Fruit fly (Drosophila melanogaster) whole organism, embryonic: Measurements from ENCODE around the gene Tgt.

ENCODE experiments used
- Atf3 ChIP-seq: fragments of 200-800 bp; sonication (Bioruptor generic); optimal IDR thresholded peaks from 3 replicates; lab custom pipeline; 2016; ENCODE audit warnings: missing biosample characterization, missing genetic modification characterization
- Blimp-1 ChIP-seq: fragments of 200-800 bp; sonication (Bioruptor generic); optimal IDR thresholded peaks from 3 replicates; lab custom pipeline; 2018; ENCODE audit warnings: missing biosample characterization, missing genetic modification characterization, mild to moderate bottlenecking, moderate library complexity, missing genetic modification reagents
- CG10267 ChIP-seq: fragments of 200-800 bp; sonication (Bioruptor generic); optimal IDR thresholded peaks from 2 replicates; lab custom pipeline; 2018; ENCODE audit warnings: missing biosample characterization, mild to moderate bottlenecking, missing genetic modification characterization, moderate library complexity
- CG10431 ChIP-seq: fragments of 200-800 bp; sonication (Bioruptor generic); optimal IDR thresholded peaks from 3 replicates; lab custom pipeline; 2018; ENCODE audit warnings: missing biosample characterization, mild to moderate bottlenecking, missing genetic modification characterization
- CG13775 ChIP-seq: fragments of 200-800 bp; sonication (Bioruptor generic); optimal IDR thresholded peaks from 3 replicates; lab custom pipeline; 2017; ENCODE audit warnings: missing biosample characterization, mild to moderate bottlenecking, missing genetic modification characterization
- CG14860 ChIP-seq: fragments of 200-800 bp; sonication (Bioruptor generic); IDR thresholded peaks from 3 replicates; pipeline ENCODE4 v1.3.6; 2022; ENCODE audit warnings: missing biosample characterization, missing genetic modification characterization; ENCODE audit not compliant: partially characterized antibody
- CG17612 ChIP-seq: fragments of 200-800 bp; sonication (Bioruptor generic); IDR thresholded peaks from 2 replicates; pipeline ENCODE4 v1.3.6; 2022; ENCODE audit warnings: missing biosample characterization, missing genetic modification characterization
- CG18476 ChIP-seq: fragments of 200-800 bp; sonication (Bioruptor generic); optimal IDR thresholded peaks from 2 replicates; lab custom pipeline; 2016; ENCODE audit warnings: missing biosample characterization, mild to moderate bottlenecking, missing genetic modification characterization
- CG3065 ChIP-seq: fragments of 200-800 bp; sonication (Bioruptor generic); optimal IDR thresholded peaks from 2 replicates; lab custom pipeline; 2016; ENCODE audit warnings: missing biosample characterization, missing genetic modification characterization
- CG3163 ChIP-seq: fragments of 200-800 bp; sonication (Bioruptor generic); optimal IDR thresholded peaks from 3 replicates; lab custom pipeline; 2016; ENCODE audit warnings: missing biosample characterization, missing genetic modification characterization
- CG3407 ChIP-seq: fragments of 200-800 bp; sonication (Bioruptor generic); optimal IDR thresholded peaks from 2 replicates; lab custom pipeline; 2018; ENCODE audit warnings: missing biosample characterization, mild to moderate bottlenecking, missing genetic modification characterization
- CG3726 ChIP-seq: fragments of 200-800 bp; sonication (Bioruptor generic); IDR thresholded peaks from 3 replicates; pipeline ENCODE4, ENCODE4 v1.3.6; 2022; ENCODE audit warnings: missing biosample characterization, missing genetic modification characterization
- CG43689 ChIP-seq: fragments of 200-800 bp; sonication (Bioruptor generic); IDR thresholded peaks from 2 replicates; pipeline ENCODE4 v1.3.6; 2022; ENCODE audit warnings: missing biosample characterization, missing genetic modification characterization
- CG4854 ChIP-seq: fragments of 200-800 bp; sonication (Bioruptor generic); optimal IDR thresholded peaks from 2 replicates; lab custom pipeline; 2016; ENCODE audit warnings: missing biosample characterization, missing genetic modification characterization, inconsistent platforms
- CG6654 ChIP-seq: fragments of 200-800 bp; sonication (Bioruptor generic); optimal IDR thresholded peaks from 2 replicates; lab custom pipeline; 2017; ENCODE audit warnings: missing biosample characterization, mild to moderate bottlenecking, missing genetic modification characterization
- CG7271 ChIP-seq: fragments of 200-800 bp; sonication (Bioruptor generic); optimal IDR thresholded peaks from 2 replicates; lab custom pipeline; 2018; ENCODE audit warnings: missing biosample characterization, mild to moderate bottlenecking, missing genetic modification characterization, moderate library complexity
- CG8478 ChIP-seq: fragments of >200 bp; optimal IDR thresholded peaks from 2 replicates; lab custom pipeline; 2018
- CG9437 ChIP-seq: fragments of 200-800 bp; sonication (Bioruptor generic); optimal IDR thresholded peaks from 2 replicates; lab custom pipeline; 2018; ENCODE audit warnings: missing biosample characterization, mild to moderate bottlenecking, missing genetic modification characterization
- CHES-1-like ChIP-seq: fragments of 200-800 bp; sonication (Bioruptor generic); optimal IDR thresholded peaks from 2 replicates; lab custom pipeline; 2016; ENCODE audit warnings: missing biosample characterization, missing genetic modification characterization
- D19A ChIP-seq: fragments of 200-800 bp; optimal IDR thresholded peaks from 3 replicates; lab custom pipeline; 2019; ENCODE audit warnings: missing biosample characterization, mild to moderate bottlenecking, missing genetic modification characterization, moderate library complexity
- Doc2 ChIP-seq: fragments of 200-800 bp; sonication (Bioruptor generic); IDR thresholded peaks from 2 replicates; pipeline ENCODE4 v1.3.6; 2022; ENCODE audit warnings: missing biosample characterization, missing genetic modification characterization
- Ets97D ChIP-seq: fragments of 200-800 bp; sonication (Bioruptor generic); optimal IDR thresholded peaks from 3 replicates; lab custom pipeline; 2016; ENCODE audit warnings: missing biosample characterization, missing genetic modification characterization
- HmgD ChIP-seq: fragments of 200-800 bp; sonication (Bioruptor generic); optimal IDR thresholded peaks from 3 replicates; lab custom pipeline; 2016; ENCODE audit warnings: missing biosample characterization, missing genetic modification characterization
- Lim3 ChIP-seq: fragments of 200-800 bp; sonication (Bioruptor generic); IDR thresholded peaks from 2 replicates; pipeline ENCODE4 v1.3.6; 2022; ENCODE audit warnings: missing biosample characterization, missing genetic modification characterization
- NC2α ChIP-seq: fragments of 200-800 bp; sonication (Bioruptor generic); optimal IDR thresholded peaks from 2 replicates; lab custom pipeline; 2016; ENCODE audit warnings: missing biosample characterization, missing genetic modification characterization
- Oli ChIP-seq: fragments of 200-800 bp; sonication (Bioruptor generic); optimal IDR thresholded peaks from 2 replicates; lab custom pipeline; 2018; ENCODE audit warnings: missing biosample characterization, mild to moderate bottlenecking, missing genetic modification characterization, moderate library complexity
- Scr ChIP-seq: fragments of 200-800 bp; sonication (Bioruptor generic); IDR thresholded peaks from 2 replicates; pipeline ENCODE4 v1.3.6; 2022; ENCODE audit warnings: missing biosample characterization, missing genetic modification characterization; ENCODE audit not compliant: partially characterized antibody
- Sry-δ ChIP-seq: fragments of 200-800 bp; sonication (Bioruptor generic); optimal IDR thresholded peaks from 2 replicates; lab custom pipeline; 2016; ENCODE audit warnings: missing biosample characterization, missing genetic modification characterization
- Stat92E ChIP-seq, 3 experiments: fragments of >200 bp in 2 of 3; fragments of 200-800 bp in 1 of 3; sonication (Bioruptor generic) in 1 of 3; optimal IDR thresholded peaks; 2 replicates each; lab custom pipeline; 2017 to 2019; ENCODE audit warnings: missing biosample characterization in 3 of 3, missing genetic modification characterization in 3 of 3, mild to moderate bottlenecking in 1 of 3, moderate library complexity in 1 of 3
- Xbp1 ChIP-seq: fragments of 200-800 bp; sonication (Bioruptor generic); optimal IDR thresholded peaks from 3 replicates; lab custom pipeline; 2016; ENCODE audit warnings: missing biosample characterization, mild to moderate bottlenecking, missing genetic modification characterization
- ash1 ChIP-seq: fragments of 200-800 bp; sonication (Bioruptor generic); optimal IDR thresholded peaks from 2 replicates; lab custom pipeline; 2018; ENCODE audit warnings: missing biosample characterization, mild to moderate bottlenecking, missing genetic modification characterization
- bcd ChIP-seq: fragments of 200-800 bp; sonication (Bioruptor generic); optimal IDR thresholded peaks from 2 replicates; lab custom pipeline; 2017; ENCODE audit warnings: missing biosample characterization, mild to moderate bottlenecking, missing genetic modification characterization
- br ChIP-seq: fragments of >200 bp; optimal IDR thresholded peaks from 2 replicates; lab custom pipeline; 2017
- cato ChIP-seq: fragments of 200-800 bp; sonication (Bioruptor generic); optimal IDR thresholded peaks from 2 replicates; lab custom pipeline; 2016; ENCODE audit warnings: missing biosample characterization, missing genetic modification characterization, borderline replicate concordance
- chif ChIP-seq, 2 experiments: fragments of 200-800 bp; sonication (Bioruptor generic); optimal IDR thresholded peaks; 3 replicates each; lab custom pipeline; 2016; ENCODE audit warnings: missing biosample characterization in 2 of 2, missing genetic modification characterization in 2 of 2
- corto ChIP-seq: fragments of 200-800 bp; sonication (Bioruptor generic); optimal IDR thresholded peaks from 2 replicates; lab custom pipeline; 2016; ENCODE audit warnings: missing biosample characterization, mild to moderate bottlenecking, missing genetic modification characterization, moderate library complexity
- crp ChIP-seq, 2 experiments: fragments of 200-800 bp; sonication (Bioruptor generic); optimal IDR thresholded peaks; 2 replicates in 1 of 2; 3 replicates in 1 of 2; lab custom pipeline; 2017; ENCODE audit warnings: missing biosample characterization in 2 of 2, missing genetic modification characterization in 2 of 2, mild to moderate bottlenecking in 1 of 2, moderate library complexity in 1 of 2
- kni ChIP-seq: fragments of 200-800 bp; sonication (Bioruptor generic); optimal IDR thresholded peaks from 3 replicates; lab custom pipeline; 2017; ENCODE audit warnings: mild to moderate bottlenecking, missing biosample characterization, missing genetic modification reagents, missing genetic modification characterization
- mld ChIP-seq: fragments of 200-800 bp; sonication (Bioruptor generic); IDR thresholded peaks from 3 replicates; pipeline ENCODE4 v1.3.6; 2022; ENCODE audit warnings: missing biosample characterization, missing genetic modification characterization; ENCODE audit not compliant: partially characterized antibody
- nmo ChIP-seq: fragments of 200-800 bp; sonication (Bioruptor generic); optimal IDR thresholded peaks from 2 replicates; lab custom pipeline; 2018; ENCODE audit warnings: missing biosample characterization, mild to moderate bottlenecking, missing genetic modification characterization, moderate library complexity
- org-1 ChIP-seq: fragments of 200-800 bp; sonication (Bioruptor generic); optimal IDR thresholded peaks from 2 replicates; lab custom pipeline; 2017; ENCODE audit warnings: missing biosample characterization, missing genetic modification characterization
- pb ChIP-seq: fragments of 200-800 bp; sonication (Bioruptor generic); optimal IDR thresholded peaks from 3 replicates; lab custom pipeline; 2016; ENCODE audit warnings: missing biosample characterization, missing genetic modification characterization
- sens-2 ChIP-seq: fragments of 200-800 bp; sonication (Bioruptor generic); IDR thresholded peaks from 2 replicates; pipeline ENCODE4 v1.3.6; 2022; ENCODE audit warnings: missing biosample characterization, missing genetic modification characterization
- shn ChIP-seq: fragments of 200-800 bp; sonication (Bioruptor generic); optimal IDR thresholded peaks from 3 replicates; lab custom pipeline; 2016; ENCODE audit warnings: missing biosample characterization, missing genetic modification characterization
- sr ChIP-seq: fragments of 200-800 bp; sonication (Bioruptor generic); IDR thresholded peaks from 3 replicates; pipeline ENCODE4 v1.3.6; 2022; ENCODE audit warnings: missing biosample characterization, missing genetic modification characterization
- ssp ChIP-seq: fragments of 200-800 bp; sonication (Bioruptor generic); IDR thresholded peaks from 2 replicates; pipeline ENCODE4 v1.3.6; 2022; ENCODE audit warnings: missing biosample characterization, missing genetic modification characterization
- sug ChIP-seq: fragments of 200-800 bp; optimal IDR thresholded peaks from 2 replicates; lab custom pipeline; 2019; ENCODE audit warnings: missing biosample characterization, mild to moderate bottlenecking, missing genetic modification characterization, moderate library complexity
- tna ChIP-seq: fragments of 200-800 bp; sonication (Bioruptor generic); IDR thresholded peaks from 2 replicates; pipeline ENCODE4 v1.3.6; 2022; ENCODE audit warnings: missing biosample characterization, missing genetic modification characterization; ENCODE audit not compliant: partially characterized antibody

The Tgt gene

DNA sequence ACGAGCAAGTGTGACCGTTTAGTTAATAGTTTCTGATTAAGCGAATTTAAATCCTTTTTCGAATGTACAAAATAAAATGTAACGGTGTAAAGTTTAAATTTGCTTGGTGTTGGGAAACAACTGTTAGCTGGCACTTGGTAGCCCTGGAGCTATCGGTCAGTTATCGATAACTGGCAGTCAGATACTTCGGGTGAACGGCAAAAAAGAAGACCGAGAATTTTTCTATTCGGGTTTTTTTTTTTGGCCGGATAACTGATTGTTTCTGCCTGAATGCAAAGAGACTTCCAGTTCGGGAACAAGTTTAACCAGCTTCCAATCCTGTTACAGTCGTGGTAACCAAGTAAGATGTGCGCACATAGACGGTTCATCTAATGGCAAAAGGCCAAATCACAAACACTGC is 6.3 kb upstream of the Tgt start, which contains the start of gene CG4896 (continued):
- TF ChIP-seq CG18476 (GFP tag; lab: Kevin White, UChicago) (no peak), Lim3 (no peak), CG7271 (tag; lab: Kevin White, UChicago) (no peak), sug (no peak), tna (GFP tag; lab: Robert Waterston, UW) (peak; percentile 26; the same call in 1 of the 2 replicates), sr (no peak), Xbp1 (GFP tag; lab: Kevin White, UChicago) (peak; percentile 19), Atf3 (GFP tag; lab: Kevin White, UChicago) (no peak), mld (GFP tag; lab: Robert Waterston, UW) (no peak), nmo (no peak), bcd (GFP tag; lab: Kevin White, UChicago) (no peak), CG8478 (lab: Kevin White, UChicago) (no peak), CG17612 (GFP tag; lab: Robert Waterston, UW) (no peak), D19A (tag; lab: Kevin White, UChicago) (no peak), Stat92E (GFP tag; optimal IDR thresholded peaks at IDR 0.05; lab: Kevin White, UChicago) (no peak), ssp (GFP tag; lab: Robert Waterston, UW) (no peak), CG3407 (no peak)
- TF ChIP-seq, all 482 proteins: peak for 77

DNA sequence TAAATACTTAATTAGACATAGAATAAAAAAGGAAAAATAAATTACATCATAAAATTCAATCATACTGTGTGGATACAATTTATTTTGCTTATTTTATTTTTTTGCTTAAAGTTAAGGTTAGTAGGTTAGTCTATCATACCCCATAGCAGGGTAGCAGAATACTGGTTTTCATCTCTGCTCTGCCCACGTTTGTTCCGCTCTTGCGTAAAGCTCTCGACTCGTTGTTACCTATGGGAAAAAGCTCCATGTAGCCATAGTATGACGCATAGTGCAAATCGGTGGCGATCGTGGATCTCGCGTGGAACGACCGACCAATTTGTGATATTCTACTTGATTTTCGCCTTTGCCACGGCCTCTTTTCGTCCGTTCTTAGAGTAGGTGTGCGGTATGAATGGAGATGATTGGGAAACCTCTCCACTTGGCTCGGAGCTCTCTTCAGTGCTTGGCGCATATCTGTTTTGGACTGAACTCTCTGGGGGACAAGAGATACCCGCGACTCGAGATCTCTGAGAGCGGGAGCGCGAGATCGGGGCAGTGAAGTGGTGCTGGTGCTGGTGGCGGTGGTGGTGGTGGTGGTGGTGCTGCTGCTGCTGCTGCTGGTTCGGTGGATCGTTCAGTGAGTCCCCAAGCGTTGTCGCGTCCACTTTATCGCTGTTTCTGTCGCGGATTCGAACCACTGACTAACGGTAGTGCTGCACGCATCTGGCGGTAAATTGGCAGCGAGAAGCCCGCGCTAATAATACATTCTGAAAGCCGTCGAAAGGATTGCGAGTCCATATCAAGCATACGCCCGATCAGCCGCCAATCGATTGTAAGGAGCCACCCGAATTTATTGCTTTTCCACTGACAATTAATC is 2.0 kb downstream of the Tgt start, which contains the start of gene CG5001:
Gene CG5001 (plus strand): TSS at position 116 of the 856 bp plus-strand sequence.
- TF ChIP-seq CG3163 (GFP tag; lab: Kevin White, UChicago) = peak; percentile 66
- TF ChIP-seq org-1 (GFP tag; lab: Kevin White, UChicago) = peak; percentile 43
- TF ChIP-seq CG13775 (GFP tag; lab: Kevin White, UChicago) = peak; percentile 61
- TF ChIP-seq Oli (tag; lab: Kevin White, UChicago) = peak; percentile 83
- peak; percentile 81 for TF ChIP-seq CG10267 (tag; lab: Kevin White, UChicago)
- peak; percentile 92 for TF ChIP-seq Blimp-1 (GFP tag; lab: Kevin White, UChicago)
- 0 out of 2 replicates have a peak, but pooled peaks have one; percentile 8 for TF ChIP-seq sens-2 (GFP tag; lab: Robert Waterston, UW)
- no peak for TF ChIP-seq corto
- TF ChIP-seq CG3726 (GFP tag; lab: Robert Waterston, UW) = peak; percentile 64; the same call in 2 of the 3 replicates
- peak; percentile 54 for TF ChIP-seq cato (GFP tag; lab: Kevin White, UChicago)
- peak; percentile 68 for TF ChIP-seq CHES-1-like (GFP tag; lab: Kevin White, UChicago)
- TF ChIP-seq Doc2 (GFP tag; lab: Robert Waterston, UW) = no peak
- no peak for TF ChIP-seq NC2α (GFP tag; lab: Kevin White, UChicago)
- TF ChIP-seq CG9437 (GFP tag; lab: Kevin White, UChicago) = peak; percentile 64
- 0 out of 2 replicates have a peak, but pooled peaks have one; percentile 12 for TF ChIP-seq Scr (GFP tag; lab: Robert Waterston, UW)
- no peak for TF ChIP-seq CG3065 (GFP tag; lab: Kevin White, UChicago)
- TF ChIP-seq CG4854 (GFP tag; lab: Kevin White, UChicago) = peak; percentile 63
- TF ChIP-seq Ets97D (GFP tag; lab: Kevin White, UChicago) = peak; percentile 34
- peak; percentile 97 for TF ChIP-seq CG10431 (GFP tag; lab: Kevin White, UChicago)
- peak; percentile 57 to 74 for TF ChIP-seq chif (GFP tag; optimal IDR thresholded peaks at IDR 0.05; lab: Kevin White, UChicago)
- peak; percentile 53 for TF ChIP-seq shn (GFP tag; lab: Kevin White, UChicago)
- no peak for TF ChIP-seq br (lab: Kevin White, UChicago)
- TF ChIP-seq pb (GFP tag; lab: Kevin White, UChicago) = no peak
- peak; percentile 47 for TF ChIP-seq CG6654 (GFP tag; lab: Kevin White, UChicago)
- TF ChIP-seq CG43689 (GFP tag; lab: Robert Waterston, UW) = peak; percentile 47; the same call in 1 of the 2 replicates
- peak; percentile 54 for TF ChIP-seq kni (GFP tag; lab: Kevin White, UChicago)
- peak; percentile 39 for TF ChIP-seq ash1
- peak; percentile 15 for TF ChIP-seq Sry-δ (GFP tag; lab: Kevin White, UChicago)
- TF ChIP-seq crp (GFP tag; optimal IDR thresholded peaks at IDR 0.05; lab: Kevin White, UChicago) = peak in 1 of 2 experiments; percentile 30
- no peak for TF ChIP-seq HmgD
- TF ChIP-seq CG14860 (GFP tag; lab: Robert Waterston, UW) = peak; percentile 23; the same call in 1 of the 3 replicates
